Worm (Caenorhabditis elegans) whole organism, young adult: Measurements from ENCODE around the gene nhr-199.

Experiments
- ceh-91 ChIP-seq: fragments of 200-800 bp; sonication (Bioruptor generic); IDR thresholded peaks from 2 replicates; pipeline ENCODE4 v1.3.6; 2022; ENCODE audit warnings: missing genetic modification reagents, missing genetic modification characterization, missing compliant biosample characterization
- egrh-3 ChIP-seq: fragments of 200-800 bp; sonication (Bioruptor generic); IDR thresholded peaks from 2 replicates; pipeline ENCODE4 v1.3.6; 2022; ENCODE audit warnings: missing genetic modification reagents, missing genetic modification characterization, missing compliant biosample characterization
- lin-40 ChIP-seq: sonication (generic microtip); optimal IDR thresholded peaks from 2 replicates; lab custom pipeline; 2016; ENCODE audit warnings: missing genetic modification characterization, mild to moderate bottlenecking, missing compliant biosample characterization, missing genotype, missing genetic modification reagents
- tbp1 ChIP-seq: fragments of 200-800 bp; sonication (Bioruptor generic); optimal IDR thresholded peaks from 2 replicates; lab custom pipeline; 2018; ENCODE audit warnings: mild to moderate bottlenecking, missing genetic modification characterization, missing compliant biosample characterization
- tlf-1 ChIP-seq: fragments of 200-800 bp; sonication (Bioruptor generic); optimal IDR thresholded peaks from 2 replicates; lab custom pipeline; 2018; ENCODE audit warnings: mild to moderate bottlenecking, missing genetic modification characterization, missing compliant biosample characterization
- ztf-22 ChIP-seq: fragments of 200-800 bp; sonication (Bioruptor generic); optimal IDR thresholded peaks from 2 replicates; lab custom pipeline; 2018; ENCODE audit warnings: mild to moderate bottlenecking, missing genetic modification characterization, moderate library complexity, missing compliant biosample characterization

DNA sequence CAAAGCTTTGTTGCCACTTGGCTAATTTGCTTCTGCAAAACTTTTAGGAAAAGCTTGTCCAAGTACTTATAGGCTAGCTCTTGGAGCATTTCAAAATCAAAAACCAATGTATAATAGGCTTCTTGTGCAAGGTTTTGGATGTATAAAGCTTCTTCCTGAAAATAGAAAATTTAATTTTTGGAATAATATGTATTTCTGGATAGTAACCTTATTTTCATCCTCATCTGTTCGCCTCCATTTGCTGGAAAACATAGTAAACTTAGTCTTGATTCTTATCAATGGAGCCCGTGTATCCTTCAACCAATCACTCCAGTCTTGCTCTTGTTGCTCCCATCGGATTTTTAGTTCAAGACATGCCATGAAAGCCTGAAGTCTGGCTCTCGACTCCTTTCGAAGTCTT lies 17.0 kb upstream of the nhr-199 start, which contains the start of gene Y6E2A.4:
- TF ChIP-seq egrh-3 (GFP tag; lab: Robert Waterston, UW) (no peak), ceh-91 (GFP tag; lab: Robert Waterston, UW) (no peak), ztf-22 (GFP tag; lab: Kevin White, UChicago) (no peak), lin-40 (tag; lab: Kevin White, UChicago) (no peak), tlf-1 (no peak), tbp1 (GFP tag; lab: Kevin White, UChicago) (no peak)
